Worm (Caenorhabditis elegans) whole organism, L4 larva: ENCODE data around the gene F59A6.2.

Experiments used
- ama-1 ChIP-seq: fragments of 150-350 bp; optimal IDR thresholded peaks from 2 replicates; lab custom pipeline; 2014; ENCODE audit warnings: inconsistent platforms, mixed read lengths
- ceh-82 ChIP-seq: sonication (generic microtip); optimal IDR thresholded peaks from 2 replicates; lab custom pipeline; 2017; ENCODE audit warnings: missing biosample characterization, missing genetic modification characterization
- nhr-42 ChIP-seq: fragments of 200-800 bp; sonication (Bioruptor generic); IDR thresholded peaks from 2 replicates; pipeline ENCODE4 v1.3.6; 2022; ENCODE audit warnings: missing genetic modification characterization, missing compliant biosample characterization

ce11 chrII:5004781-5005180 lies 9.7 kb upstream of the F59A6.2 start, which contains the start of gene F59A6.4:
- no peak for TF ChIP-seq nhr-42 (GFP tag; lab: Robert Waterston, UW)
- TF ChIP-seq ceh-82 (tag; lab: Kevin White, UChicago): no peak
- TF ChIP-seq ama-1 (lab: Kevin White, UChicago): no peak
